Fruit fly (Drosophila melanogaster) whole organism, embryonic: Measurements from ENCODE around the gene CG11723.

ENCODE experiments used
- Ada2b ChIP-seq: fragments of 200-800 bp; sonication (Bioruptor generic); IDR thresholded peaks from 2 replicates; pipeline ENCODE4 v1.3.6; 2022; ENCODE audit warnings: missing biosample characterization, missing genetic modification characterization
- BtbVII ChIP-seq: fragments of 200-800 bp; sonication (Bioruptor generic); optimal IDR thresholded peaks from 3 replicates; lab custom pipeline; 2017; ENCODE audit warnings: missing biosample characterization, mild to moderate bottlenecking, missing genetic modification characterization
- Bteb2 ChIP-seq: fragments of 200-800 bp; sonication (Bioruptor generic); optimal IDR thresholded peaks from 2 replicates; lab custom pipeline; 2016; ENCODE audit warnings: missing biosample characterization, missing genetic modification characterization
- CG1024 ChIP-seq: fragments of 200-800 bp; sonication (Bioruptor generic); IDR thresholded peaks from 2 replicates; pipeline ENCODE4 v1.3.6; 2022; ENCODE audit warnings: missing biosample characterization, missing genetic modification characterization
- CG10431 ChIP-seq: fragments of 200-800 bp; sonication (Bioruptor generic); optimal IDR thresholded peaks from 3 replicates; lab custom pipeline; 2018; ENCODE audit warnings: missing biosample characterization, mild to moderate bottlenecking, missing genetic modification characterization
- CG11696 ChIP-seq: fragments of 200-800 bp; sonication (Bioruptor generic); IDR thresholded peaks from 2 replicates; pipeline ENCODE4 v1.3.6; 2022; ENCODE audit warnings: missing biosample characterization, missing genetic modification characterization
- CG12299 ChIP-seq: fragments of 200-800 bp; sonication (Bioruptor generic); optimal IDR thresholded peaks from 2 replicates; lab custom pipeline; 2018; ENCODE audit warnings: missing biosample characterization, mild to moderate bottlenecking, missing genetic modification characterization
- CG13894 ChIP-seq: fragments of 200-800 bp; sonication (Bioruptor generic); optimal IDR thresholded peaks from 3 replicates; lab custom pipeline; 2018; ENCODE audit warnings: missing biosample characterization, mild to moderate bottlenecking, missing genetic modification characterization, moderate library complexity
- CG14965 ChIP-seq: fragments of 200-800 bp; sonication (Bioruptor generic); optimal IDR thresholded peaks from 2 replicates; lab custom pipeline; 2016; ENCODE audit warnings: missing biosample characterization, missing genetic modification characterization, borderline replicate concordance
- CG17385 ChIP-seq: fragments of 200-800 bp; sonication (Bioruptor generic); optimal IDR thresholded peaks from 3 replicates; lab custom pipeline; 2018; ENCODE audit warnings: missing biosample characterization, mild to moderate bottlenecking, missing genetic modification characterization
- CG18619 ChIP-seq: fragments of 200-800 bp; sonication (Bioruptor generic); optimal IDR thresholded peaks from 3 replicates; lab custom pipeline; 2017; ENCODE audit warnings: missing biosample characterization, mild to moderate bottlenecking, missing genetic modification characterization
- CG31441 ChIP-seq: fragments of 200-800 bp; sonication (Bioruptor generic); IDR thresholded peaks from 2 replicates; pipeline ENCODE4 v1.3.6; 2022; ENCODE audit warnings: missing biosample characterization, missing genetic modification characterization
- CG3163 ChIP-seq: fragments of 200-800 bp; sonication (Bioruptor generic); optimal IDR thresholded peaks from 3 replicates; lab custom pipeline; 2016; ENCODE audit warnings: missing biosample characterization, missing genetic modification characterization
- CG32772 ChIP-seq: fragments of 200-800 bp; sonication (Bioruptor generic); IDR thresholded peaks from 2 replicates; pipeline ENCODE4 v1.3.6; 2022; ENCODE audit warnings: missing biosample characterization, missing genetic modification characterization
- CG3281 ChIP-seq: fragments of 200-800 bp; sonication (Bioruptor generic); optimal IDR thresholded peaks from 3 replicates; lab custom pipeline; 2017; ENCODE audit warnings: missing biosample characterization, mild to moderate bottlenecking, missing genetic modification characterization
- CG34422 ChIP-seq: fragments of 200-800 bp; sonication (Bioruptor generic); IDR thresholded peaks from 3 replicates; pipeline ENCODE4 v1.3.6; 2022; ENCODE audit warnings: missing biosample characterization, missing genetic modification characterization
- CG7839 ChIP-seq: fragments of 200-800 bp; sonication (Bioruptor generic); optimal IDR thresholded peaks from 3 replicates; lab custom pipeline; 2018; ENCODE audit warnings: missing biosample characterization, mild to moderate bottlenecking, missing genetic modification characterization, moderate library complexity
- CG9797 ChIP-seq: fragments of 200-800 bp; sonication (Bioruptor generic); optimal IDR thresholded peaks from 3 replicates; lab custom pipeline; 2018; ENCODE audit warnings: missing biosample characterization, mild to moderate bottlenecking, missing genetic modification characterization
- D19B ChIP-seq: fragments of 200-800 bp; sonication (Bioruptor generic); optimal IDR thresholded peaks from 2 replicates; lab custom pipeline; 2017; ENCODE audit warnings: missing biosample characterization, mild to moderate bottlenecking, missing genetic modification characterization
- Dp ChIP-seq: fragments of 200-800 bp; sonication (Bioruptor generic); optimal IDR thresholded peaks from 2 replicates; lab custom pipeline; 2018; ENCODE audit warnings: missing biosample characterization, mild to moderate bottlenecking, missing genetic modification characterization, moderate library complexity
- Fer2 ChIP-seq: fragments of 200-800 bp; sonication (Bioruptor generic); optimal IDR thresholded peaks from 2 replicates; lab custom pipeline; 2018; ENCODE audit warnings: missing biosample characterization, mild to moderate bottlenecking, missing genetic modification characterization, moderate library complexity
- HmgD ChIP-seq: fragments of 200-800 bp; sonication (Bioruptor generic); optimal IDR thresholded peaks from 3 replicates; lab custom pipeline; 2016; ENCODE audit warnings: missing biosample characterization, missing genetic modification characterization
- Oaz ChIP-seq: fragments of 200-800 bp; sonication (Bioruptor generic); IDR thresholded peaks from 2 replicates; pipeline ENCODE4 v1.3.6; 2022; ENCODE audit warnings: missing biosample characterization, missing genetic modification characterization
- Optix ChIP-seq: fragments of 200-800 bp; sonication (Bioruptor generic); IDR thresholded peaks from 3 replicates; pipeline ENCODE4 v1.3.6; 2022; ENCODE audit warnings: missing biosample characterization, missing genetic modification characterization
- Poxn ChIP-seq: fragments of 200-800 bp; sonication (Bioruptor generic); IDR thresholded peaks from 2 replicates; pipeline ENCODE4 v1.3.6; 2022; ENCODE audit warnings: missing biosample characterization, missing genetic modification characterization
- Spps ChIP-seq: fragments of 200-800 bp; sonication (Bioruptor generic); optimal IDR thresholded peaks from 2 replicates; lab custom pipeline; 2018; ENCODE audit warnings: missing biosample characterization, mild to moderate bottlenecking, missing genetic modification characterization
- Sry-δ ChIP-seq: fragments of 200-800 bp; sonication (Bioruptor generic); optimal IDR thresholded peaks from 2 replicates; lab custom pipeline; 2016; ENCODE audit warnings: missing biosample characterization, missing genetic modification characterization
- ase ChIP-seq: fragments of 200-800 bp; sonication (Bioruptor generic); IDR thresholded peaks from 3 replicates; pipeline ENCODE4 v1.3.6; 2022; ENCODE audit warnings: missing biosample characterization, missing genetic modification characterization
- bcd ChIP-seq: fragments of 200-800 bp; sonication (Bioruptor generic); optimal IDR thresholded peaks from 2 replicates; lab custom pipeline; 2017; ENCODE audit warnings: missing biosample characterization, mild to moderate bottlenecking, missing genetic modification characterization
- cato ChIP-seq: fragments of 200-800 bp; sonication (Bioruptor generic); optimal IDR thresholded peaks from 2 replicates; lab custom pipeline; 2016; ENCODE audit warnings: missing biosample characterization, missing genetic modification characterization, borderline replicate concordance
- chinmo ChIP-seq: fragments of 200-800 bp; sonication (Bioruptor generic); IDR thresholded peaks from 4 replicates; pipeline ENCODE4 v1.3.6; 2022; ENCODE audit warnings: missing biosample characterization, missing genetic modification characterization; ENCODE audit not compliant: partially characterized antibody
- cwo ChIP-seq: fragments of 200-800 bp; sonication (Bioruptor generic); optimal IDR thresholded peaks from 3 replicates; lab custom pipeline; 2017; ENCODE audit warnings: missing biosample characterization, missing genetic modification characterization, mild to moderate bottlenecking, moderate library complexity, missing genetic modification reagents
- dm ChIP-seq: fragments of 200-800 bp; sonication (Bioruptor generic); optimal IDR thresholded peaks from 3 replicates; lab custom pipeline; 2016; ENCODE audit warnings: missing biosample characterization, missing genetic modification characterization
- dmrt11E ChIP-seq: fragments of 200-800 bp; sonication (Bioruptor generic); optimal IDR thresholded peaks from 3 replicates; lab custom pipeline; 2018; ENCODE audit warnings: missing biosample characterization, mild to moderate bottlenecking, missing genetic modification characterization, moderate library complexity
- gcm ChIP-seq: fragments of 200-800 bp; sonication (Bioruptor generic); optimal IDR thresholded peaks from 2 replicates; lab custom pipeline; 2019; ENCODE audit warnings: missing biosample characterization, mild to moderate bottlenecking, missing genetic modification characterization, moderate library complexity
- hkb ChIP-seq, 2 experiments: fragments of 200-800 bp in 1 of 2; fragments of >200 bp in 1 of 2; sonication (Bioruptor generic) in 1 of 2; IDR thresholded peaks in 1 of 2; optimal IDR thresholded peaks in 1 of 2; 2 replicates each; pipeline versions ENCODE4 v1.3.6 to Lab custom; 2017 to 2022; ENCODE audit warnings: missing biosample characterization in 1 of 2, missing genetic modification characterization in 1 of 2
- hth ChIP-seq: fragments of >200 bp; optimal IDR thresholded peaks from 2 replicates; lab custom pipeline; 2017; ENCODE audit warnings: inconsistent platforms
- ken ChIP-seq: fragments of 200-800 bp; sonication (Bioruptor generic); IDR thresholded peaks from 3 replicates; pipeline ENCODE4 v1.3.6; 2022; ENCODE audit warnings: missing biosample characterization, missing genetic modification characterization
- maf-S ChIP-seq: fragments of 200-800 bp; sonication (Bioruptor generic); optimal IDR thresholded peaks from 2 replicates; lab custom pipeline; 2016; ENCODE audit warnings: missing biosample characterization, missing genetic modification characterization
- nau ChIP-seq: fragments of 200-800 bp; sonication (Bioruptor generic); optimal IDR thresholded peaks from 3 replicates; lab custom pipeline; 2017; ENCODE audit warnings: missing biosample characterization, mild to moderate bottlenecking, missing genetic modification characterization, missing genetic modification reagents
- pfk ChIP-seq: fragments of 200-800 bp; sonication (Bioruptor generic); optimal IDR thresholded peaks from 2 replicates; lab custom pipeline; 2018; ENCODE audit warnings: missing biosample characterization, mild to moderate bottlenecking, missing genetic modification characterization, moderate library complexity
- ro ChIP-seq: fragments of 200-800 bp; sonication (Bioruptor generic); IDR thresholded peaks from 2 replicates; pipeline ENCODE4 v1.3.6; 2022; ENCODE audit warnings: missing biosample characterization, missing genetic modification characterization
- run ChIP-seq: fragments of 200-800 bp; sonication (Bioruptor generic); optimal IDR thresholded peaks from 3 replicates; lab custom pipeline; 2018; ENCODE audit warnings: missing biosample characterization, mild to moderate bottlenecking, missing genetic modification characterization
- sens ChIP-seq: fragments of 200-800 bp; sonication (Bioruptor generic); peaks from one replicate; lab custom pipeline; 2016; ENCODE audit warnings: missing biosample characterization, missing genetic modification characterization
- sna ChIP-seq: fragments of 200-800 bp; sonication (Bioruptor generic); IDR thresholded peaks from 2 replicates; pipeline ENCODE4 v1.3.6; 2022; ENCODE audit warnings: missing biosample characterization, missing genetic modification characterization; ENCODE audit not compliant: partially characterized antibody
- tna ChIP-seq: fragments of 200-800 bp; sonication (Bioruptor generic); IDR thresholded peaks from 2 replicates; pipeline ENCODE4 v1.3.6; 2022; ENCODE audit warnings: missing biosample characterization, missing genetic modification characterization; ENCODE audit not compliant: partially characterized antibody
- twi ChIP-seq: fragments of 200-800 bp; optimal IDR thresholded peaks from 2 replicates; lab custom pipeline; 2019; ENCODE audit warnings: missing biosample characterization, mild to moderate bottlenecking, missing genetic modification characterization, moderate library complexity
- vfl ChIP-seq: fragments of 200-800 bp; sonication (Bioruptor generic); optimal IDR thresholded peaks from 2 replicates; lab custom pipeline; 2016; ENCODE audit warnings: missing biosample characterization, missing genetic modification characterization
- wek ChIP-seq: fragments of 200-800 bp; sonication (Bioruptor generic); optimal IDR thresholded peaks from 3 replicates; lab custom pipeline; 2018; ENCODE audit warnings: missing biosample characterization, mild to moderate bottlenecking, missing genetic modification characterization, moderate library complexity
- z ChIP-seq: fragments of 200-800 bp; sonication (Bioruptor generic); IDR thresholded peaks from 3 replicates; pipeline ENCODE4 v1.3.6; 2022; ENCODE audit warnings: missing biosample characterization, missing genetic modification characterization

Gene CG11723

DNA sequence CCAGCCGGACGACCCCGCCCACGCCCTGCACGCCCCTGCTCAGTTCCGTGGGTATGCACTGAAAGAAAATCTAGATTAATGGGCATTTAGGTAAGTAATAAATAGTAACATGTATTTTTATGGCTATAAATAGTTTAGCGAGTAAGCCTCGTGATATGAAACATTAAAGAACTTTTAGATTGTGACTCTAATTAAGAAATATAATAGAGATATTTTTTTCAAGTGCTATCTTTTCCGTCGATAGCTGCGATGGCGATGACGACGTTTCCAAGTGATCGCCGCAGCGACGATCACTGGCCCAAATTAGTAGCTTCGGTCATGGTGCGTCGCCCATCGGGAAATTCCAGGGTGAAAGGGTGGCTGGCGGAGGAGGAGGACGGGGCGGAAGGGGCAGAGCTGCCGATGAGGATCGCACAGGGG, 33.1 kb upstream of the CG11723 start (continued):
- TF ChIP-seq cato (GFP tag; lab: Kevin White, UChicago), result peak; percentile 80
- TF ChIP-seq CG11696 (GFP tag; lab: Robert Waterston, UW), result peak; percentile 85
- peak; percentile 69 for TF ChIP-seq CG10431 (GFP tag; lab: Kevin White, UChicago)
- TF ChIP-seq pfk, result no peak
- peak; percentile 91 for TF ChIP-seq Spps (tag; lab: Kevin White, UChicago)
- peak; percentile 82 for TF ChIP-seq CG1024 (GFP tag; lab: Robert Waterston, UW)
- peak; percentile 24 for TF ChIP-seq CG13894 (tag; lab: Kevin White, UChicago)
- peak; percentile 93 for TF ChIP-seq CG7839 (tag; lab: Kevin White, UChicago)
- no peak for TF ChIP-seq HmgD
- TF ChIP-seq CG17385 (GFP tag; lab: Kevin White, UChicago), result peak; percentile 86
- peak; percentile 90 for TF ChIP-seq ase
- TF ChIP-seq ken (GFP tag; lab: Robert Waterston, UW), result peak; percentile 91
- TF ChIP-seq CG34422 (GFP tag; lab: Robert Waterston, UW), result peak; percentile 88
- peak; percentile 91 for TF ChIP-seq Ada2b (GFP tag; lab: Robert Waterston, UW)
- peak; percentile 98 for TF ChIP-seq sens (GFP tag; lab: Kevin White, UChicago)
- peak; percentile 62; the same call in 1 of the 2 replicates for TF ChIP-seq ro (GFP tag; lab: Robert Waterston, UW)
- peak; percentile 51; the same call in 1 of the 4 replicates for TF ChIP-seq chinmo
- TF ChIP-seq tna, result no peak
- peak; percentile 9 for TF ChIP-seq CG3163 (GFP tag; lab: Kevin White, UChicago)
- peak; percentile 63 for TF ChIP-seq vfl (GFP tag; lab: Kevin White, UChicago)
- TF ChIP-seq dm (GFP tag; lab: Kevin White, UChicago), result peak; percentile 58
- TF ChIP-seq CG18619 (GFP tag; lab: Kevin White, UChicago), result peak; percentile 74
- TF ChIP-seq cwo (GFP tag; lab: Kevin White, UChicago), result peak; percentile 82
- peak; percentile 81 for TF ChIP-seq CG12299
- TF ChIP-seq hkb (optimal IDR thresholded peaks at IDR 0.05; lab: Kevin White, UChicago), result no peak
- peak; percentile 95 for TF ChIP-seq hkb (GFP tag; IDR thresholded peaks at IDR 0.05; lab: Robert Waterston, UW)
- peak; percentile 90 for TF ChIP-seq run
- TF ChIP-seq gcm (GFP tag; lab: Kevin White, UChicago), result peak; percentile 93
- TF ChIP-seq nau (GFP tag; lab: Kevin White, UChicago), result peak; percentile 81
- peak; percentile 57 for TF ChIP-seq Fer2 (tag; lab: Kevin White, UChicago)
- peak; percentile 81 for TF ChIP-seq CG3281 (GFP tag; lab: Kevin White, UChicago)
- TF ChIP-seq dmrt11E (tag; lab: Kevin White, UChicago), result peak; percentile 93
- TF ChIP-seq Optix (GFP tag; lab: Robert Waterston, UW), result peak; percentile 56; the same call in 2 of the 3 replicates
- no peak for TF ChIP-seq sna (GFP tag; lab: Robert Waterston, UW)
- peak; percentile 29 for TF ChIP-seq CG9797 (GFP tag; lab: Kevin White, UChicago)
- TF ChIP-seq bcd (GFP tag; lab: Kevin White, UChicago), result peak; percentile 90
- TF ChIP-seq Sry-δ (GFP tag; lab: Kevin White, UChicago), result peak; percentile 35
- TF ChIP-seq CG14965 (GFP tag; lab: Kevin White, UChicago), result peak; percentile 21
- TF ChIP-seq Poxn (GFP tag; lab: Robert Waterston, UW), result 0 out of 2 replicates have a peak, but pooled peaks have one; percentile 7
- peak; percentile 90 for TF ChIP-seq CG32772 (GFP tag; lab: Robert Waterston, UW)
- TF ChIP-seq D19B (GFP tag; lab: Kevin White, UChicago), result peak; percentile 21
- TF ChIP-seq Bteb2 (GFP tag; lab: Kevin White, UChicago), result peak; percentile 58
- peak; percentile 66 for TF ChIP-seq wek (GFP tag; lab: Kevin White, UChicago)
- no peak for TF ChIP-seq Dp
- peak; percentile 91 for TF ChIP-seq CG31441 (GFP tag; lab: Robert Waterston, UW)
- peak; percentile 68 for TF ChIP-seq twi (tag; lab: Kevin White, UChicago)
- no peak for TF ChIP-seq hth (lab: Kevin White, UChicago)
- TF ChIP-seq maf-S (GFP tag; lab: Kevin White, UChicago), result peak; percentile 38
- peak; percentile 71; the same call in 2 of the 3 replicates for TF ChIP-seq z
- TF ChIP-seq Oaz (GFP tag; lab: Robert Waterston, UW), result peak; percentile 68
- TF ChIP-seq BtbVII, result peak; percentile 82
